Worm (Caenorhabditis elegans) whole organism, midembryonic: ENCODE results near the gene T19A5.3.

Experiments
- T22C8.4 ChIP-seq: fragments of 200-800 bp; sonication (Bioruptor generic); IDR thresholded peaks from 2 replicates; pipeline ENCODE4 v1.3.6; 2022; ENCODE audit warnings: missing genetic modification characterization, missing compliant biosample characterization
- cog-1 ChIP-seq: sonication (generic microtip); optimal IDR thresholded peaks from 2 replicates; lab custom pipeline; 2016; ENCODE audit warnings: missing genetic modification characterization, missing compliant biosample characterization
- flt-1 ChIP-seq: fragments of 200-800 bp; sonication (Bioruptor generic); IDR thresholded peaks from 2 replicates; pipeline ENCODE4 v1.3.6; 2022; ENCODE audit warnings: missing genetic modification characterization, missing compliant biosample characterization
- klf-2 ChIP-seq: fragments of 200-800 bp; sonication (Bioruptor generic); conservative IDR thresholded peaks from 2 replicates; pipeline ENCODE4 v1.3.6; 2022; ENCODE audit warnings: missing genetic modification reagents, missing genetic modification characterization, missing compliant biosample characterization
- med-1 ChIP-seq: sonication (generic microtip); optimal IDR thresholded peaks from 2 replicates; lab custom pipeline; 2017; ENCODE audit warnings: missing genetic modification characterization, mild to moderate bottlenecking, missing compliant biosample characterization, antibody characterized with exemption, missing genetic modification reagents; ENCODE audit not compliant: insufficient read depth
- ref-1 ChIP-seq: fragments of 200-800 bp; sonication (Bioruptor generic); conservative IDR thresholded peaks from 2 replicates; pipeline ENCODE4 v1.3.6; 2022; ENCODE audit warnings: missing genetic modification reagents, missing genetic modification characterization, missing compliant biosample characterization
- tab-1 ChIP-seq: fragments of 200-800 bp; sonication (Bioruptor generic); IDR thresholded peaks from 2 replicates; pipeline ENCODE4 v1.3.6; 2022; ENCODE audit warnings: missing genetic modification characterization, missing compliant biosample characterization
- ztf-23 ChIP-seq: fragments of 200-800 bp; sonication (Bioruptor generic); IDR thresholded peaks from 2 replicates; pipeline ENCODE4 v1.3.6; 2022; ENCODE audit warnings: missing genetic modification reagents, missing genetic modification characterization, missing compliant biosample characterization
- ztf-29 ChIP-seq: fragments of 200-800 bp; sonication (Bioruptor generic); IDR thresholded peaks from 2 replicates; pipeline ENCODE4 v1.3.6; 2022; ENCODE audit warnings: missing genetic modification reagents, missing genetic modification characterization, missing compliant biosample characterization

T19A5.3 gene

DNA sequence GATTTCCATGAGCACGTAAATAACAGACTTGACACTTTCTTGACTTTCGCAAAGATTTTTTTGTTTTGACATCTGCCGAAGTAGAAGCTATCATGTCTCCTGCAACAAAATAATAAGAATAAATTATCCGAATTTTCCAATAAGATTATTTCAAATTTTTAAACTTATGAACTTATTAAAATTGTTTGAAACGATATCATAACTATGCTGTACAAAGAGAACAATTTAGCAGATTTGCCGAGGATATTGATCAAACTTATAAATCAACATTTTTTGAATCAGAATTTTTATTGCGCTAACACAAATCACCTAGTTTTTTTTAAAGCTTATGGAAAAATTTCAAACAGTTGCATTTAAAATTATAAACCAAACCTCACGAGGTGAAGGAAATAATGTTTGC, 28.4 kb upstream of the T19A5.3 start, which contains the start of gene nhr-195:
nhr-195 (minus strand) TSS at position 101 of the 400 bp plus-strand sequence.
- no peak for TF ChIP-seq flt-1 (GFP tag; lab: Robert Waterston, UW)

- no peak for TF ChIP-seq med-1 (GFP tag; lab: Kevin White, UChicago)
- no peak for TF ChIP-seq cog-1 (tag; lab: Kevin White, UChicago)
- TF ChIP-seq ref-1 (GFP tag; lab: Robert Waterston, UW) = no peak
- TF ChIP-seq klf-2 (GFP tag; lab: Robert Waterston, UW) = no peak
- no peak for TF ChIP-seq tab-1 (GFP tag; lab: Robert Waterston, UW)
- TF ChIP-seq ztf-23 = no peak
- no peak for TF ChIP-seq T22C8.4 (GFP tag; lab: Robert Waterston, UW)
- no peak for TF ChIP-seq ztf-29 (GFP tag; lab: Robert Waterston, UW)
- no peak for TF ChIP-seq flt-1 (GFP tag; lab: Robert Waterston, UW)
Measured at ce11 chrV:8966086-8966485, 22.2 kb upstream of the T19A5.3 start, which contains the start of gene nhr-219. Gene nhr-219, minus strand, starts transcription at chrV:8966186.

DNA sequence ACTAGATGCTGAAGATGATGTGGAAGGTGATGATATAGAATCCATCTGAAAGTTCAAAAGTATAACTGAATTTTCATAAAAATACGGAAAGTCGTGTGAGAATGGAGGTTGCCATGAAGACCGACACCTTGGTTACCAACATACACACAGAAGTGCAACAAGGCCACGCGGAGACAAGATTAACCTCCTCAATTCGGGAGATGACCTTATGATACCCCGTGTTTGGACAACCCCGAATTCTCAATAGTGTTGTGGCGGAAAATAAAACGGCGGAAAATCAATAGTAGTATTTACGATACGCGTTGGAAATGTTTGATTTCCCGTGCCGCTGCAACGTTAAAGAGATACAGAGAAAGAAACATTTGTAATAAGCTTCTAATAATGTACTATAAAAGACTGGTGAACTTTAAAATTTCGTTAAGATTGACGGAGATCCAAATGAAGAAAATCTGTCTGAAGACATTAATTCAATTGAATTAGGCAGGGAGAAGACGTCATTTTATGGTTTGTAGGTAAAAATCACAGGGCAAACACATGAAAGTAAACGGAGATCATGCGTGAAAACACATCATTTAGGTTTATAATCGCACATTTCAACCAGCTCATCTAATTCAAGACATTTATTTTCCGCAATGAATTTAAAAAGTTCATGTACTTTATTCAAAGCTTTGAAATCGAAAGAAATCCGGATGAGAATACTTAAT, 20.3 kb upstream of the T19A5.3 start, which contains the start of gene nhr-44:
nhr-44 (minus strand) TSS at position 51 of the 704 bp plus-strand sequence.
- TF ChIP-seq cog-1 (tag; lab: Kevin White, UChicago) (no peak), ztf-23 (no peak), flt-1 (GFP tag; lab: Robert Waterston, UW) (no peak), ztf-29 (GFP tag; lab: Robert Waterston, UW) (no peak), klf-2 (GFP tag; lab: Robert Waterston, UW) (no peak), med-1 (GFP tag; lab: Kevin White, UChicago) (no peak), T22C8.4 (GFP tag; lab: Robert Waterston, UW) (no peak), ref-1 (GFP tag; lab: Robert Waterston, UW) (no peak), tab-1 (GFP tag; lab: Robert Waterston, UW) (no peak)

- no peak for TF ChIP-seq tab-1 (GFP tag; lab: Robert Waterston, UW)
- TF ChIP-seq ref-1 (GFP tag; lab: Robert Waterston, UW) = no peak
- no peak for TF ChIP-seq flt-1 (GFP tag; lab: Robert Waterston, UW)
- no peak for TF ChIP-seq klf-2 (GFP tag; lab: Robert Waterston, UW)
- no peak for TF ChIP-seq med-1 (GFP tag; lab: Kevin White, UChicago)
- TF ChIP-seq ztf-23 = no peak
- 0 out of 2 replicates have a peak, but pooled peaks have one; percentile 12 for TF ChIP-seq T22C8.4 (GFP tag; lab: Robert Waterston, UW)
- TF ChIP-seq ztf-29 (GFP tag; lab: Robert Waterston, UW) = peak; percentile 69; the same call in 1 of the 2 replicates
- TF ChIP-seq cog-1 (tag; lab: Kevin White, UChicago) = no peak
Measured at ce11 chrV:8956387-8957095, 12.7 kb upstream of the T19A5.3 start, which contains the start of gene ttc-17. Gene ttc-17, plus strand, starts transcription at chrV:8957045.

- TF ChIP-seq ztf-23 = no peak
- TF ChIP-seq T22C8.4 (GFP tag; lab: Robert Waterston, UW) = no peak
- no peak for TF ChIP-seq klf-2 (GFP tag; lab: Robert Waterston, UW)
- TF ChIP-seq flt-1 (GFP tag; lab: Robert Waterston, UW) = no peak
- TF ChIP-seq ref-1 (GFP tag; lab: Robert Waterston, UW) = no peak
- TF ChIP-seq ztf-29 (GFP tag; lab: Robert Waterston, UW) = no peak
- TF ChIP-seq tab-1 (GFP tag; lab: Robert Waterston, UW) = no peak
- TF ChIP-seq med-1 (GFP tag; lab: Kevin White, UChicago) = no peak
- TF ChIP-seq cog-1 (tag; lab: Kevin White, UChicago) = no peak
Measured at ce11 chrV:8949873-8950272, 6.0 kb upstream of the T19A5.3 start.

DNA sequence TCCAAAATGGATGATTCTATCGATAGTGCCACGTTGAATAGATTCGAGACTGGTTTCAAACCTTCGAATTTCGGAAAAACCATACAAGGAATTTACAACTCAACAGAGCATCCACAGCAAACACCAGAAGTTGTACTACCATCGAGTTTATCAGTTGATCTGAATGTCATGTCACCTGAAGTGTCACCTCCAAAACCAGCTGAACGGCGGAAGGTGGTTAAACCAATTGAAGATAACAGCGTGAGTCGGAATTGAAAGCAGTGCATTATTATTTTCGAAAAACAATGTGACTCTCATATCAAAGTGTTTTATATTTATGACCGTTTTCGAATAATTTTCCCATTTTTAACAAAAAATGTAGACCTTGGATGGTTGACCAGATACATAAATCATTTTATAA, 5.1 kb upstream of the T19A5.3 start:
- TF ChIP-seq ztf-29 (GFP tag; lab: Robert Waterston, UW) = no peak
- no peak for TF ChIP-seq T22C8.4 (GFP tag; lab: Robert Waterston, UW)
- no peak for TF ChIP-seq cog-1 (tag; lab: Kevin White, UChicago)
- TF ChIP-seq klf-2 (GFP tag; lab: Robert Waterston, UW) = no peak
- TF ChIP-seq ref-1 (GFP tag; lab: Robert Waterston, UW) = no peak
- TF ChIP-seq med-1 (GFP tag; lab: Kevin White, UChicago) = no peak
- no peak for TF ChIP-seq tab-1 (GFP tag; lab: Robert Waterston, UW)
- no peak for TF ChIP-seq flt-1 (GFP tag; lab: Robert Waterston, UW)
- no peak for TF ChIP-seq ztf-23

ce11 chrV:8948365-8948764, 4.5 kb upstream of the T19A5.3 start:
- TF ChIP-seq T22C8.4 (GFP tag; lab: Robert Waterston, UW) (no peak), ztf-29 (GFP tag; lab: Robert Waterston, UW) (no peak), med-1 (GFP tag; lab: Kevin White, UChicago) (no peak), ref-1 (GFP tag; lab: Robert Waterston, UW) (no peak), tab-1 (GFP tag; lab: Robert Waterston, UW) (no peak), ztf-23 (no peak), klf-2 (GFP tag; lab: Robert Waterston, UW) (no peak), flt-1 (GFP tag; lab: Robert Waterston, UW) (no peak)

DNA sequence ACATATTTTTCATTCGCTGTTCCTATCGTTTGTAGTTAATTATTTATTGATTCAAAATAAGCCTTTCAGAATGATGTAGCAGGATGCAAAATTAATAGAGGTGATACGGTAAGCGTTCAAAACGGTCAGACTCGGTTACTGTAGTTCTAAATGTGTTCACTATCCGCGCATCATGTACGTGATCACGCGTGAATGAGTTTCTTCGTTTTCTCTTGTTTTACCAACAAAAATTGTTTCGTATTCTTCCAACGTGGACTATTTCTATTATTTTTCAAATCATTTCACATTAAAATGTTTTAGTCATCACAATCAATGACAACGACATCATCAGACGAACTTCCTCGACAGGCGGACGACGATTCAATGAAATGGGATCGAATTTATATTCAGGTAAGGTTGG, 3.6 kb upstream of the T19A5.3 start, which contains the start of gene gck-1:
gck-1 (plus strand) TSS at position 301 of the 400 bp plus-strand sequence.
- TF ChIP-seq ztf-23 (no peak), klf-2 (GFP tag; lab: Robert Waterston, UW) (no peak), ref-1 (GFP tag; lab: Robert Waterston, UW) (no peak), flt-1 (GFP tag; lab: Robert Waterston, UW) (no peak), tab-1 (GFP tag; lab: Robert Waterston, UW) (no peak), ztf-29 (GFP tag; lab: Robert Waterston, UW) (no peak), med-1 (GFP tag; lab: Kevin White, UChicago) (no peak), cog-1 (tag; lab: Kevin White, UChicago) (no peak), T22C8.4 (GFP tag; lab: Robert Waterston, UW) (no peak)
